Worm (Caenorhabditis elegans) whole organism, young adult: ENCODE data around the gene W08E12.5.

Experiments
- B0035.1 ChIP-seq: sonication (generic microtip); optimal IDR thresholded peaks from 2 replicates; lab custom pipeline; 2016; ENCODE audit warnings: missing genetic modification characterization, mild to moderate bottlenecking, missing compliant biosample characterization, missing genotype, missing genetic modification reagents
- ccch-3 ChIP-seq: fragments of 200-800 bp; sonication (Bioruptor generic); optimal IDR thresholded peaks from 2 replicates; lab custom pipeline; 2018; ENCODE audit warnings: mild to moderate bottlenecking, missing genetic modification characterization, missing compliant biosample characterization
- ceh-100 ChIP-seq: fragments of 200-800 bp; sonication (Bioruptor generic); IDR thresholded peaks from 2 replicates; pipeline ENCODE4 v1.3.6; 2022; ENCODE audit warnings: missing genetic modification reagents, missing genetic modification characterization, missing compliant biosample characterization
- dox-1 ChIP-seq: fragments of 200-800 bp; sonication (Bioruptor generic); IDR thresholded peaks from 2 replicates; pipeline ENCODE4 v1.3.6; 2022; ENCODE audit warnings: missing genetic modification reagents, missing genetic modification characterization, missing compliant biosample characterization
- dpl-1 ChIP-seq: fragments of 150-350 bp; optimal IDR thresholded peaks from 2 replicates; lab custom pipeline; 2014; ENCODE audit warnings: missing biosample characterization, missing genetic modification reagents, missing genetic modification characterization
- snpc-4 ChIP-seq, 5 experiments: fragments of 150-350 bp in 1 of 5; sonication (generic microtip) in 4 of 5; optimal IDR thresholded peaks; 2 replicates each; lab custom pipeline; 2014 to 2018; ENCODE audit warnings: missing genetic modification characterization in 5 of 5, missing biosample characterization in 3 of 5, antibody characterized with exemption in 2 of 5, mild to moderate bottlenecking in 2 of 5, missing compliant biosample characterization in 2 of 5, missing genotype in 2 of 5, moderate library complexity in 2 of 5, missing genetic modification reagents in 1 of 5
- zim-3 ChIP-seq: sonication (generic microtip); optimal IDR thresholded peaks from 2 replicates; lab custom pipeline; 2017; ENCODE audit warnings: mild to moderate bottlenecking, missing genetic modification characterization, moderate library complexity, missing compliant biosample characterization
- ztf-25 ChIP-seq: fragments of 200-800 bp; sonication (Bioruptor generic); IDR thresholded peaks from 2 replicates; pipeline ENCODE4 v1.3.6; 2022; ENCODE audit warnings: missing genetic modification reagents, missing genetic modification characterization, missing compliant biosample characterization

DNA sequence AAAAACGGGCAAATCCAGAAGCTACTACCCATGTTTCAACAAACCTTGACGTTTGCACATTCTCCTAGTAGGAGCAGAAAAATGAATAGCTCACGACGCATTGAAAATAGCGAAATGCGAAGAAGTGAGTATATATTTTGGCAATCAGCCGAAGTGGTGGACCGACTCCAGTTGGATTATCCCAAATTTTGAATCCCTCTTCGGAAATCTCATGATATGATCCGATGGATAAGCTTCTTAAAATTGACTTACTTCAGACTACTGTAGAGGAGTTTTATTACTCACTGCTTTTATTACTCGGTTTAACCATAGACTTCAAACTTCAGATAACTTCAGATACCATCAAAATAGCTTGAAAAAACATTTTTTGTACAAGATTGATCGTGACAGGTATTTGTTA is 11.4 kb upstream of the W08E12.5 start, which contains the start of gene gcy-23:
- TF ChIP-seq snpc-4 (GFP tag; optimal IDR thresholded peaks at IDR 0.05; lab: Kevin White, UChicago) (no peak), snpc-4 (tag; optimal IDR thresholded peaks at IDR 0.05; lab: Kevin White, UChicago) (no peak), ztf-25 (no peak), zim-3 (no peak), dpl-1 (GFP tag; lab: Kevin White, UChicago) (no peak), dox-1 (GFP tag; lab: Robert Waterston, UW) (no peak), ccch-3 (GFP tag; lab: Kevin White, UChicago) (no peak), B0035.1 (tag; lab: Kevin White, UChicago) (no peak), ceh-100 (no peak)
